Worm (Caenorhabditis elegans) whole organism, L2 larva: ENCODE measurements around the gene clec-139.

Experiments used
- C34F6.9 ChIP-seq: fragments of 150-350 bp; optimal IDR thresholded peaks from 2 replicates; lab custom pipeline; 2014; ENCODE audit warnings: missing biosample characterization, missing genetic modification characterization
- F13H6.1 ChIP-seq: sonication (generic microtip); optimal IDR thresholded peaks from 2 replicates; lab custom pipeline; 2016; ENCODE audit warnings: missing genetic modification characterization, missing compliant biosample characterization
- R02D3.7 ChIP-seq: fragments of 150-350 bp; optimal IDR thresholded peaks from 2 replicates; lab custom pipeline; 2014; ENCODE audit warnings: missing biosample characterization, missing genetic modification characterization
- Y55F3AM.14 ChIP-seq: fragments of 200-800 bp; sonication (Bioruptor generic); optimal IDR thresholded peaks from 2 replicates; lab custom pipeline; 2018; ENCODE audit warnings: mild to moderate bottlenecking, missing genetic modification characterization, missing compliant biosample characterization
- ZK546.5 ChIP-seq: sonication (generic microtip); optimal IDR thresholded peaks from 2 replicates; lab custom pipeline; 2017; ENCODE audit warnings: missing biosample characterization, missing genetic modification characterization
- aly-2 ChIP-seq: fragments of 150-350 bp; optimal IDR thresholded peaks from 2 replicates; lab custom pipeline; 2014; ENCODE audit warnings: missing biosample characterization, missing genetic modification characterization
- ama-1 ChIP-seq: fragments of 150-350 bp; optimal IDR thresholded peaks from 2 replicates; lab custom pipeline; 2018; ENCODE audit warnings: inconsistent platforms
- blmp-1 ChIP-seq: sonication (generic microtip); optimal IDR thresholded peaks from 2 replicates; lab custom pipeline; 2017; ENCODE audit warnings: missing genetic modification characterization, mild to moderate bottlenecking, missing compliant biosample characterization, antibody characterized with exemption, moderate library complexity; ENCODE audit not compliant: insufficient read depth
- ceh-16 ChIP-seq: fragments of 150-350 bp; optimal IDR thresholded peaks from 2 replicates; lab custom pipeline; 2014; ENCODE audit warnings: missing biosample characterization, missing genetic modification characterization
- ceh-82 ChIP-seq: fragments of 150-350 bp; optimal IDR thresholded peaks from 2 replicates; lab custom pipeline; 2014; ENCODE audit warnings: missing biosample characterization, missing genetic modification characterization
- crh-2 ChIP-seq: sonication (generic microtip); optimal IDR thresholded peaks from 2 replicates; lab custom pipeline; 2017; ENCODE audit warnings: missing biosample characterization, missing genetic modification characterization
- dmd-4 ChIP-seq: sonication (generic microtip); optimal IDR thresholded peaks from 2 replicates; lab custom pipeline; 2017; ENCODE audit warnings: missing biosample characterization, missing genetic modification characterization
- egl-27 ChIP-seq: sonication (generic microtip); optimal IDR thresholded peaks from 3 replicates; lab custom pipeline; 2017; ENCODE audit warnings: missing biosample characterization, missing genetic modification reagents, missing genetic modification characterization
- elt-1 ChIP-seq: fragments of 150-350 bp; optimal IDR thresholded peaks from 2 replicates; lab custom pipeline; 2014; ENCODE audit warnings: missing biosample characterization, missing genetic modification characterization
- elt-3 ChIP-seq: sonication (generic microtip); optimal IDR thresholded peaks from 2 replicates; lab custom pipeline; 2017; ENCODE audit warnings: missing biosample characterization, missing genetic modification characterization
- fos-1 ChIP-seq: fragments of 150-350 bp; optimal IDR thresholded peaks from 2 replicates; lab custom pipeline; 2014; ENCODE audit warnings: missing biosample characterization, missing genetic modification characterization
- gmeb-1 ChIP-seq: fragments of 150-350 bp; optimal IDR thresholded peaks from 2 replicates; lab custom pipeline; 2014; ENCODE audit warnings: missing biosample characterization, missing genetic modification characterization
- lin-11 ChIP-seq: fragments of 150-350 bp; sonication (generic microtip); optimal IDR thresholded peaks from 2 replicates; lab custom pipeline; 2014; ENCODE audit warnings: missing biosample characterization, missing genetic modification characterization, inconsistent platforms, mixed read lengths
- lin-13 ChIP-seq: fragments of 150-350 bp; optimal IDR thresholded peaks from 2 replicates; lab custom pipeline; 2014; ENCODE audit warnings: missing biosample characterization, missing genetic modification reagents, missing genetic modification characterization
- lin-39 ChIP-seq: fragments of 150-350 bp; optimal IDR thresholded peaks from 2 replicates; lab custom pipeline; 2014; ENCODE audit warnings: missing biosample characterization, missing genetic modification reagents, missing genetic modification characterization
- lsy-2 ChIP-seq, 2 experiments: fragments of 150-350 bp in 1 of 2; sonication (generic microtip) in 1 of 2; optimal IDR thresholded peaks; 2 replicates each; lab custom pipeline; 2014 to 2017; ENCODE audit warnings: missing biosample characterization in 2 of 2, missing genetic modification characterization in 2 of 2
- mab-5 ChIP-seq: fragments of 150-350 bp; optimal IDR thresholded peaks from 2 replicates; lab custom pipeline; 2014; ENCODE audit warnings: missing biosample characterization, missing genetic modification characterization
- mbf-1 ChIP-seq: sonication (generic microtip); optimal IDR thresholded peaks from 2 replicates; lab custom pipeline; 2017; ENCODE audit warnings: missing biosample characterization, missing genetic modification characterization
- mdl-1 ChIP-seq, 2 experiments: fragments of 150-350 bp in 1 of 2; sonication (generic microtip) in 1 of 2; optimal IDR thresholded peaks; 2 replicates each; lab custom pipeline; 2017; ENCODE audit warnings: missing biosample characterization in 2 of 2, missing genetic modification characterization in 2 of 2
- nhr-10 ChIP-seq: sonication (generic microtip); optimal IDR thresholded peaks from 2 replicates; lab custom pipeline; 2017; ENCODE audit warnings: missing biosample characterization, missing genetic modification characterization
- nhr-11 ChIP-seq: fragments of 150-350 bp; optimal IDR thresholded peaks from 2 replicates; lab custom pipeline; 2014; ENCODE audit warnings: missing biosample characterization, missing genetic modification characterization
- nhr-12 ChIP-seq: fragments of 150-350 bp; optimal IDR thresholded peaks from 2 replicates; lab custom pipeline; 2014; ENCODE audit warnings: missing biosample characterization, missing genetic modification characterization
- nhr-129 ChIP-seq: fragments of 150-350 bp; optimal IDR thresholded peaks from 2 replicates; lab custom pipeline; 2014; ENCODE audit warnings: missing biosample characterization, missing genetic modification characterization
- nhr-21 ChIP-seq: fragments of 150-350 bp; optimal IDR thresholded peaks from 2 replicates; lab custom pipeline; 2014; ENCODE audit warnings: missing biosample characterization, missing genetic modification characterization
- nhr-23 ChIP-seq: fragments of 150-350 bp; optimal IDR thresholded peaks from 2 replicates; lab custom pipeline; 2014; ENCODE audit warnings: missing biosample characterization, missing genetic modification reagents, missing genetic modification characterization
- nhr-237 ChIP-seq: fragments of 150-350 bp; optimal IDR thresholded peaks from 2 replicates; lab custom pipeline; 2014; ENCODE audit warnings: missing biosample characterization, missing genetic modification characterization
- nhr-25 ChIP-seq: fragments of 150-350 bp; sonication (generic microtip); optimal IDR thresholded peaks from 3 replicates; lab custom pipeline; 2014; ENCODE audit warnings: missing biosample characterization, missing genetic modification characterization
- nhr-6 ChIP-seq: fragments of 150-350 bp; optimal IDR thresholded peaks from 2 replicates; lab custom pipeline; 2014; ENCODE audit warnings: missing biosample characterization, missing genetic modification characterization
- nhr-77 ChIP-seq: fragments of 150-350 bp; optimal IDR thresholded peaks from 2 replicates; lab custom pipeline; 2014; ENCODE audit warnings: missing biosample characterization, missing genetic modification characterization
- peb-1 ChIP-seq: fragments of 150-350 bp; optimal IDR thresholded peaks from 2 replicates; lab custom pipeline; 2014; ENCODE audit warnings: missing biosample characterization, missing genetic modification characterization
- sem-4 ChIP-seq: fragments of 150-350 bp; optimal IDR thresholded peaks from 2 replicates; lab custom pipeline; 2014; ENCODE audit warnings: missing biosample characterization, missing genetic modification reagents, missing genetic modification characterization
- skn-1 ChIP-seq: sonication (generic microtip); optimal IDR thresholded peaks from 2 replicates; lab custom pipeline; 2017; ENCODE audit warnings: missing biosample characterization, missing genetic modification characterization
- sma-9 ChIP-seq, 2 experiments: fragments of 150-350 bp in 1 of 2; sonication (generic microtip) in 1 of 2; optimal IDR thresholded peaks; 2 replicates each; lab custom pipeline; 2014 to 2016; ENCODE audit warnings: missing genetic modification characterization in 2 of 2, mild to moderate bottlenecking in 1 of 2, missing biosample characterization in 1 of 2, missing compliant biosample characterization in 1 of 2, missing genetic modification reagents in 1 of 2, moderate library complexity in 1 of 2
- snpc-4 ChIP-seq: fragments of 150-350 bp; optimal IDR thresholded peaks from 2 replicates; lab custom pipeline; 2014; ENCODE audit warnings: missing biosample characterization, missing genetic modification characterization
- unc-39 ChIP-seq: fragments of 150-350 bp; optimal IDR thresholded peaks from 2 replicates; lab custom pipeline; 2014; ENCODE audit warnings: missing biosample characterization, missing genetic modification characterization
- unc-55 ChIP-seq: fragments of 150-350 bp; sonication (generic microtip); optimal IDR thresholded peaks from 3 replicates; lab custom pipeline; 2014; ENCODE audit warnings: missing biosample characterization, missing genetic modification reagents, missing genetic modification characterization
- unc-62 ChIP-seq: fragments of 150-350 bp; optimal IDR thresholded peaks from 2 replicates; lab custom pipeline; 2014; ENCODE audit warnings: missing biosample characterization, missing genetic modification reagents, missing genetic modification characterization
- zag-1 ChIP-seq: fragments of 150-350 bp; optimal IDR thresholded peaks from 2 replicates; lab custom pipeline; 2014; ENCODE audit warnings: missing biosample characterization, missing genetic modification characterization
- ztf-1 ChIP-seq: fragments of 200-800 bp; sonication (Bioruptor generic); conservative IDR thresholded peaks from 2 replicates; pipeline ENCODE4 v1.3.6; 2022; ENCODE audit warnings: missing genetic modification characterization, missing compliant biosample characterization
- ztf-11 ChIP-seq: sonication (generic microtip); optimal IDR thresholded peaks from 2 replicates; lab custom pipeline; 2017; ENCODE audit warnings: missing biosample characterization, missing genetic modification characterization
- ztf-4 ChIP-seq: fragments of 150-350 bp; optimal IDR thresholded peaks from 2 replicates; lab custom pipeline; 2014; ENCODE audit warnings: missing biosample characterization, missing genetic modification characterization

The clec-139 gene

ce11 chrII:4604680-4605079 lies 16.9 kb downstream of the clec-139 start:
- TF ChIP-seq unc-55 (GFP tag; lab: Kevin White, UChicago) (no peak), C34F6.9 (tag; lab: Kevin White, UChicago) (no peak), unc-62 (GFP tag; lab: Kevin White, UChicago) (no peak), egl-27 (tag; lab: Kevin White, UChicago) (no peak), aly-2 (no peak), skn-1 (tag; lab: Kevin White, UChicago) (no peak), ztf-11 (no peak), ama-1 (lab: Kevin White, UChicago) (no peak), nhr-237 (tag; lab: Kevin White, UChicago) (no peak), ztf-1 (GFP tag; lab: Robert Waterston, UW) (no peak), mdl-1 (tag; optimal IDR thresholded peaks at IDR 0.05; lab: Kevin White, UChicago) (no peak), elt-1 (tag; lab: Kevin White, UChicago) (no peak), nhr-129 (tag; lab: Kevin White, UChicago) (no peak), gmeb-1 (no peak), nhr-77 (no peak), lin-11 (no peak), nhr-11 (no peak), ZK546.5 (no peak), lin-13 (GFP tag; lab: Kevin White, UChicago) (no peak), sma-9 (GFP tag; optimal IDR thresholded peaks at IDR 0.05; lab: Kevin White, UChicago) (no peak), sma-9 (tag; optimal IDR thresholded peaks at IDR 0.05; lab: Kevin White, UChicago) (no peak)

ce11 chrII:4604149-4604548 lies 17.4 kb downstream of the clec-139 start:
- no peak for TF ChIP-seq nhr-129 (tag; lab: Kevin White, UChicago)
- TF ChIP-seq unc-55 (GFP tag; lab: Kevin White, UChicago) = peak; percentile 52
- TF ChIP-seq ceh-16 (tag; lab: Kevin White, UChicago) = no peak
- TF ChIP-seq skn-1 (tag; lab: Kevin White, UChicago) = peak; percentile 70
- TF ChIP-seq nhr-77 = no peak
- peak; percentile 92 for TF ChIP-seq fos-1 (tag; lab: Kevin White, UChicago)
- TF ChIP-seq nhr-10 (tag; lab: Kevin White, UChicago) = no peak
- TF ChIP-seq C34F6.9 (tag; lab: Kevin White, UChicago) = peak; percentile 33
- TF ChIP-seq lsy-2 (tag; optimal IDR thresholded peaks at IDR 0.05; lab: Kevin White, UChicago) = peak in 1 of 2 experiments; percentile 28
- peak; percentile 52 for TF ChIP-seq crh-2 (tag; lab: Kevin White, UChicago)

ce11 chrII:4603035-4603434 lies 18.5 kb downstream of the clec-139 start, which contains the start of gene F35D11.4:
F35D11.4 (plus strand) TSS chrII:4603427.
- TF ChIP-seq nhr-12 (tag; lab: Kevin White, UChicago) (no peak), R02D3.7 (tag; lab: Kevin White, UChicago) (no peak), ceh-16 (tag; lab: Kevin White, UChicago) (no peak), unc-39 (no peak), mab-5 (peak; percentile 6), nhr-25 (peak; percentile 72), skn-1 (tag; lab: Kevin White, UChicago) (no peak), zag-1 (no peak), nhr-10 (tag; lab: Kevin White, UChicago) (no peak), elt-3 (no peak), sem-4 (peak; percentile 57), nhr-237 (tag; lab: Kevin White, UChicago) (no peak), snpc-4 (tag; lab: Kevin White, UChicago) (peak; percentile 58), nhr-129 (tag; lab: Kevin White, UChicago) (peak; percentile 49), blmp-1 (tag; lab: Kevin White, UChicago) (no peak), ama-1 (lab: Kevin White, UChicago) (no peak), Y55F3AM.14 (GFP tag; lab: Kevin White, UChicago) (no peak), ZK546.5 (no peak), peb-1 (tag; lab: Kevin White, UChicago) (no peak), aly-2 (no peak), ztf-4 (tag; lab: Kevin White, UChicago) (no peak), gmeb-1 (peak; percentile 88), mdl-1 (tag; optimal IDR thresholded peaks at IDR 0.05; lab: Kevin White, UChicago) (no peak), elt-1 (tag; lab: Kevin White, UChicago) (no peak), egl-27 (tag; lab: Kevin White, UChicago) (no peak), lin-11 (peak; percentile 8), fos-1 (tag; lab: Kevin White, UChicago) (peak; percentile 72), mbf-1 (tag; lab: Kevin White, UChicago) (no peak), nhr-6 (tag; lab: Kevin White, UChicago) (no peak), unc-55 (GFP tag; lab: Kevin White, UChicago) (peak; percentile 80), lin-13 (GFP tag; lab: Kevin White, UChicago) (peak; percentile 54), ztf-11 (no peak), ceh-82 (tag; lab: Kevin White, UChicago) (no peak), crh-2 (tag; lab: Kevin White, UChicago) (peak; percentile 68), lin-39 (tag; lab: Kevin White, UChicago) (no peak), nhr-23 (no peak), dmd-4 (tag; lab: Kevin White, UChicago) (no peak), C34F6.9 (tag; lab: Kevin White, UChicago) (peak; percentile 72), F13H6.1 (tag; lab: Kevin White, UChicago) (peak; percentile 76), nhr-77 (no peak), unc-62 (GFP tag; lab: Kevin White, UChicago) (no peak), ztf-1 (GFP tag; lab: Robert Waterston, UW) (no peak), sma-9 (GFP tag; optimal IDR thresholded peaks at IDR 0.05; lab: Kevin White, UChicago) (peak; percentile 78), sma-9 (tag; optimal IDR thresholded peaks at IDR 0.05; lab: Kevin White, UChicago) (no peak), nhr-21 (tag; lab: Kevin White, UChicago) (peak; percentile 47)
